Worm (Caenorhabditis elegans) whole organism, L1 larva: ENCODE data around the gene ttr-6.

Experiments used
- C16A3.4 ChIP-seq: fragments of 150-350 bp; optimal IDR thresholded peaks from 2 replicates; lab custom pipeline; 2014; ENCODE audit warnings: missing biosample characterization, missing genetic modification characterization
- C34B4.2 ChIP-seq: sonication (generic microtip); optimal IDR thresholded peaks from 2 replicates; lab custom pipeline; 2017; ENCODE audit warnings: mild to moderate bottlenecking, missing genetic modification characterization, missing compliant biosample characterization
- ceh-82 ChIP-seq, 3 experiments: fragments of 150-350 bp in 1 of 3; sonication (generic microtip) in 2 of 3; optimal IDR thresholded peaks; 2 replicates each; lab custom pipeline; 2014 to 2017; ENCODE audit warnings: missing biosample characterization in 3 of 3, missing genetic modification characterization in 3 of 3
- lir-3 ChIP-seq: sonication (generic microtip); optimal IDR thresholded peaks from 2 replicates; lab custom pipeline; 2016; ENCODE audit warnings: mild to moderate bottlenecking, missing genetic modification characterization, moderate library complexity, missing compliant biosample characterization; ENCODE audit not compliant: poor library complexity
- lsy-2 ChIP-seq, 2 experiments: fragments of 150-350 bp; optimal IDR thresholded peaks; 2 replicates each; lab custom pipeline; 2014; ENCODE audit warnings: missing biosample characterization in 2 of 2, missing genetic modification characterization in 2 of 2
- nhr-237 ChIP-seq: fragments of 150-350 bp; optimal IDR thresholded peaks from 2 replicates; lab custom pipeline; 2014; ENCODE audit warnings: missing biosample characterization, missing genetic modification characterization
- nhr-28 ChIP-seq: fragments of 150-350 bp; optimal IDR thresholded peaks from 2 replicates; lab custom pipeline; 2014; ENCODE audit warnings: missing biosample characterization, missing genetic modification characterization
- nhr-90 ChIP-seq: sonication (generic microtip); optimal IDR thresholded peaks from 2 replicates; lab custom pipeline; 2016; ENCODE audit warnings: mild to moderate bottlenecking, missing genetic modification characterization, missing compliant biosample characterization; ENCODE audit not compliant: poor library complexity
- pag-3 ChIP-seq: sonication (generic microtip); optimal IDR thresholded peaks from 2 replicates; lab custom pipeline; 2017; ENCODE audit warnings: missing genetic modification characterization, mild to moderate bottlenecking, missing compliant biosample characterization, antibody characterized with exemption, borderline replicate concordance; ENCODE audit not compliant: insufficient read depth
- skn-1 ChIP-seq: fragments of 150-350 bp; optimal IDR thresholded peaks from 2 replicates; lab custom pipeline; 2014; ENCODE audit warnings: missing biosample characterization, missing genetic modification characterization

DNA sequence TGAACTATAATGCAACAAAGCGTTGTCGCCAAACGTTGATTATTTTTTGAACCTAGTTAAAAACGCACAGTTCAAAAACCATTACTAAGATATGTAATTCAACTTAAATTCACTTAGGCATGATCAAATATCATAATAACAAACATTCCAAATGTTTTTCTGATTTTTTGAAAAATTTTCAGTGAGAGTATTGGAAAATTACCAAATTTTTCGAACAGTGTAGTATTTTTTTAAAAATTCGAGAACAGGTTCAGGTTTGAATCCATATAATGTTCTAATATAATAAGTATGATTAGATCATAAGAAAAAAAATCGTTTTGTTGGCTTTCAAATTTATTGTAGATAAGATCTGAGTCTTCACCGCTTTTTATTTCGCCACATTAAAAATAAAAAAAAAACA, 43.3 kb downstream of the ttr-6 start:
- TF ChIP-seq ceh-82 (tag; optimal IDR thresholded peaks at IDR 0.05; lab: Kevin White, UChicago), result no peak
- TF ChIP-seq skn-1 (tag; lab: Kevin White, UChicago), result no peak
- TF ChIP-seq lir-3 (tag; lab: Kevin White, UChicago), result no peak
- no peak for TF ChIP-seq C34B4.2 (tag; lab: Kevin White, UChicago)
- TF ChIP-seq pag-3, result no peak
- TF ChIP-seq nhr-28 (tag; lab: Kevin White, UChicago), result no peak
- TF ChIP-seq C16A3.4 (tag; lab: Kevin White, UChicago), result no peak
- no peak for TF ChIP-seq nhr-90
- no peak for TF ChIP-seq nhr-237 (tag; lab: Kevin White, UChicago)
- no peak for TF ChIP-seq lsy-2 (tag; optimal IDR thresholded peaks at IDR 0.05; lab: Kevin White, UChicago)
